Worm (Caenorhabditis elegans) whole organism, early embryonic: ENCODE measurements around the gene tag-321.

ENCODE experiments used
- pes-1 ChIP-seq: fragments of 200-800 bp; sonication (Bioruptor generic); IDR thresholded peaks from 2 replicates; pipeline ENCODE4 v1.3.6; 2022; ENCODE audit warnings: missing genetic modification reagents, missing genetic modification characterization, missing compliant biosample characterization
- tbx-37 ChIP-seq: fragments of 200-800 bp; sonication (Bioruptor generic); conservative IDR thresholded peaks from 2 replicates; pipeline ENCODE4 v1.3.6; 2022; ENCODE audit warnings: missing genetic modification reagents, missing genetic modification characterization, missing compliant biosample characterization
- tra-4 ChIP-seq: sonication (generic microtip); optimal IDR thresholded peaks from 2 replicates; lab custom pipeline; 2017; ENCODE audit warnings: missing genetic modification characterization, missing compliant biosample characterization

DNA sequence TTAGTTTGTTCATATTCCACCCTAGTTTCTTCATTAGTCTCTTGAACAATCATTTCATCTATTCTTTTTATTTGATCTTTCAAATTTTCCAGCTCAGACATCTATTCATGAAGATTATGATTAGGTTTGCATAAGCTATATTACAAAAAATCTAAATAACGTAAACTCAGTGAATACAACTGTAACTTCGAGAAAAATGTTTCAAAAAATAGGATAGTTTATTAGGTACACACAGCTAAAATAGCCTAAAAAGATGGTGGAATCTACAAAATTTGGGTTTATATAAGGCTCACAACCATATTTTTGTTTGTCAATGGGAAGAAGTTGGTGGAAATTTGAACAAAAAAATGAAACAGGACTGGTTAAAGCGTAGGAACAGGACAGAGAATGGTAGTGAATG is 29.1 kb upstream of the tag-321 start, which contains the start of gene zgpa-1:
- TF ChIP-seq tbx-37 (GFP tag; lab: Robert Waterston, UW) (no peak), tra-4 (tag; lab: Kevin White, UChicago) (no peak), pes-1 (no peak)
